Fruit fly (Drosophila melanogaster) whole organism, embryonic: Measurements from ENCODE around the gene CG42488.
A peak's percentile ranks its signal among the peaks of the same experiment; 100 is the strongest.

Source experiments
- Blimp-1 ChIP-seq: fragments of 200-800 bp; sonication (Bioruptor generic); optimal IDR thresholded peaks from 3 replicates; lab custom pipeline; 2018; ENCODE audit warnings: missing biosample characterization, missing genetic modification characterization, mild to moderate bottlenecking, moderate library complexity, missing genetic modification reagents
- BtbVII ChIP-seq: fragments of 200-800 bp; sonication (Bioruptor generic); optimal IDR thresholded peaks from 3 replicates; lab custom pipeline; 2017; ENCODE audit warnings: missing biosample characterization, mild to moderate bottlenecking, missing genetic modification characterization
- CG11398 ChIP-seq: fragments of 200-800 bp; sonication (Bioruptor generic); optimal IDR thresholded peaks from 2 replicates; lab custom pipeline; 2016; ENCODE audit warnings: missing biosample characterization, missing genetic modification characterization
- CG17385 ChIP-seq: fragments of 200-800 bp; sonication (Bioruptor generic); optimal IDR thresholded peaks from 3 replicates; lab custom pipeline; 2018; ENCODE audit warnings: missing biosample characterization, mild to moderate bottlenecking, missing genetic modification characterization
- CG17802 ChIP-seq: fragments of 200-800 bp; sonication (Bioruptor generic); optimal IDR thresholded peaks from 2 replicates; lab custom pipeline; 2018; ENCODE audit warnings: missing biosample characterization, mild to moderate bottlenecking, missing genetic modification characterization, moderate library complexity
- CG30020 ChIP-seq: fragments of 200-800 bp; optimal IDR thresholded peaks from 2 replicates; lab custom pipeline; 2019; ENCODE audit warnings: missing biosample characterization, mild to moderate bottlenecking, missing genetic modification characterization, moderate library complexity
- CG31441 ChIP-seq: fragments of 200-800 bp; sonication (Bioruptor generic); IDR thresholded peaks from 2 replicates; pipeline ENCODE4 v1.3.6; 2022; ENCODE audit warnings: missing biosample characterization, missing genetic modification characterization
- CG3407 ChIP-seq: fragments of 200-800 bp; sonication (Bioruptor generic); optimal IDR thresholded peaks from 2 replicates; lab custom pipeline; 2018; ENCODE audit warnings: missing biosample characterization, mild to moderate bottlenecking, missing genetic modification characterization
- CG4360 ChIP-seq: fragments of 200-800 bp; sonication (Bioruptor generic); IDR thresholded peaks from 2 replicates; pipeline ENCODE4 v1.3.6; 2022; ENCODE audit warnings: missing biosample characterization, missing genetic modification characterization
- CG6272 ChIP-seq: fragments of 200-800 bp; sonication (Bioruptor generic); IDR thresholded peaks from 2 replicates; pipeline ENCODE4 v1.3.6; 2022; ENCODE audit warnings: missing biosample characterization, missing genetic modification characterization
- CG7271 ChIP-seq: fragments of 200-800 bp; sonication (Bioruptor generic); optimal IDR thresholded peaks from 2 replicates; lab custom pipeline; 2018; ENCODE audit warnings: missing biosample characterization, mild to moderate bottlenecking, missing genetic modification characterization, moderate library complexity
- CG8089 ChIP-seq: fragments of 200-800 bp; sonication (Bioruptor generic); optimal IDR thresholded peaks from 3 replicates; lab custom pipeline; 2016; ENCODE audit warnings: missing biosample characterization, missing genetic modification characterization
- CG8290 ChIP-seq, 3 experiments: fragments of 200-800 bp; sonication (Bioruptor generic); optimal IDR thresholded peaks; 2 replicates each; lab custom pipeline; 2016 to 2019; ENCODE audit warnings: missing biosample characterization in 3 of 3, missing genetic modification characterization in 3 of 3, mild to moderate bottlenecking in 2 of 3, moderate library complexity in 1 of 3
- GATAe ChIP-seq: fragments of 200-800 bp; sonication (Bioruptor generic); conservative IDR thresholded peaks from 2 replicates; pipeline ENCODE4 v1.3.6; 2022; ENCODE audit warnings: missing biosample characterization, missing genetic modification characterization
- Gug ChIP-seq: fragments of 200-800 bp; sonication (Bioruptor generic); IDR thresholded peaks from 4 replicates; pipeline ENCODE4 v1.3.6; 2022; ENCODE audit warnings: missing biosample characterization, missing genetic modification characterization
- HLH4C ChIP-seq: fragments of 200-800 bp; sonication (Bioruptor generic); IDR thresholded peaks from 3 replicates; pipeline ENCODE4 v1.3.6; 2022; ENCODE audit warnings: missing biosample characterization, missing genetic modification characterization; ENCODE audit not compliant: partially characterized antibody
- Hr51 ChIP-seq, 2 experiments: fragments of 200-800 bp; sonication (Bioruptor generic); optimal IDR thresholded peaks; 2 replicates in 1 of 2; 3 replicates in 1 of 2; lab custom pipeline; 2016 to 2018; ENCODE audit warnings: missing biosample characterization in 2 of 2, missing genetic modification characterization in 2 of 2, mild to moderate bottlenecking in 1 of 2, moderate library complexity in 1 of 2
- NC2α ChIP-seq: fragments of 200-800 bp; sonication (Bioruptor generic); optimal IDR thresholded peaks from 2 replicates; lab custom pipeline; 2016; ENCODE audit warnings: missing biosample characterization, missing genetic modification characterization
- NC2β ChIP-seq: fragments of 200-800 bp; sonication (Bioruptor generic); optimal IDR thresholded peaks from 2 replicates; lab custom pipeline; 2016; ENCODE audit warnings: missing biosample characterization, missing genetic modification characterization
- NfI ChIP-seq: fragments of 200-800 bp; sonication (Bioruptor generic); optimal IDR thresholded peaks from 3 replicates; lab custom pipeline; 2018; ENCODE audit warnings: missing biosample characterization, mild to moderate bottlenecking, missing genetic modification characterization, moderate library complexity
- Optix ChIP-seq: fragments of 200-800 bp; sonication (Bioruptor generic); IDR thresholded peaks from 3 replicates; pipeline ENCODE4 v1.3.6; 2022; ENCODE audit warnings: missing biosample characterization, missing genetic modification characterization
- Ravus ChIP-seq: fragments of 200-800 bp; sonication (Bioruptor generic); IDR thresholded peaks from 2 replicates; pipeline ENCODE4 v1.3.6; 2022; ENCODE audit warnings: missing biosample characterization, missing genetic modification characterization
- Rfx ChIP-seq: fragments of 200-800 bp; sonication (Bioruptor generic); IDR thresholded peaks from 2 replicates; pipeline ENCODE4 v1.3.6; 2022; ENCODE audit warnings: missing biosample characterization, missing genetic modification characterization
- Stat92E ChIP-seq, 3 experiments: fragments of >200 bp in 2 of 3; fragments of 200-800 bp in 1 of 3; sonication (Bioruptor generic) in 1 of 3; optimal IDR thresholded peaks; 2 replicates each; lab custom pipeline; 2017 to 2019; ENCODE audit warnings: missing biosample characterization in 3 of 3, missing genetic modification characterization in 3 of 3, mild to moderate bottlenecking in 1 of 3, moderate library complexity in 1 of 3
- TFAM ChIP-seq: fragments of 200-800 bp; sonication (Bioruptor generic); optimal IDR thresholded peaks from 2 replicates; lab custom pipeline; 2017; ENCODE audit warnings: missing biosample characterization, missing genetic modification characterization, inconsistent platforms
- Usf ChIP-seq: fragments of 200-800 bp; sonication (Bioruptor generic); optimal IDR thresholded peaks from 2 replicates; lab custom pipeline; 2017; ENCODE audit warnings: missing genotype, missing biosample characterization, missing genetic modification characterization
- ato ChIP-seq: fragments of 200-800 bp; sonication (Bioruptor generic); IDR thresholded peaks from 2 replicates; pipeline ENCODE4 v1.3.6; 2022; ENCODE audit warnings: missing biosample characterization, missing genetic modification characterization; ENCODE audit not compliant: partially characterized antibody
- bab2 ChIP-seq: fragments of 200-800 bp; sonication (Bioruptor generic); optimal IDR thresholded peaks from 2 replicates; lab custom pipeline; 2016; ENCODE audit warnings: missing biosample characterization, missing genetic modification characterization
- bowl ChIP-seq: fragments of 200-800 bp; sonication (Bioruptor generic); IDR thresholded peaks from 2 replicates; pipeline ENCODE4 v1.3.6; 2022; ENCODE audit warnings: missing biosample characterization, missing genetic modification characterization
- croc ChIP-seq: fragments of 200-800 bp; sonication (Bioruptor generic); conservative IDR thresholded peaks from 3 replicates; pipeline ENCODE4 v1.3.6; 2022; ENCODE audit warnings: missing biosample characterization, missing genetic modification characterization
- da ChIP-seq: fragments of 200-800 bp; sonication (Bioruptor generic); optimal IDR thresholded peaks from 2 replicates; lab custom pipeline; 2016; ENCODE audit warnings: missing biosample characterization, missing genetic modification characterization
- ems ChIP-seq: fragments of 200-800 bp; sonication (Bioruptor generic); optimal IDR thresholded peaks from 3 replicates; lab custom pipeline; 2016; ENCODE audit warnings: missing biosample characterization, missing genetic modification characterization
- eve ChIP-seq, 2 experiments: fragments of >200 bp; optimal IDR thresholded peaks; 2 replicates each; lab custom pipeline; 2017; ENCODE audit warnings: missing biosample characterization in 2 of 2, missing genetic modification characterization in 2 of 2
- fu2 ChIP-seq: fragments of 200-800 bp; sonication (Bioruptor generic); optimal IDR thresholded peaks from 2 replicates; lab custom pipeline; 2016; ENCODE audit warnings: missing biosample characterization, missing genetic modification characterization
- gcm ChIP-seq: fragments of 200-800 bp; sonication (Bioruptor generic); optimal IDR thresholded peaks from 2 replicates; lab custom pipeline; 2019; ENCODE audit warnings: missing biosample characterization, mild to moderate bottlenecking, missing genetic modification characterization, moderate library complexity
- hth ChIP-seq: fragments of >200 bp; optimal IDR thresholded peaks from 2 replicates; lab custom pipeline; 2017; ENCODE audit warnings: inconsistent platforms
- ind ChIP-seq: fragments of 200-800 bp; sonication (Bioruptor generic); optimal IDR thresholded peaks from 3 replicates; lab custom pipeline; 2016; ENCODE audit warnings: missing biosample characterization, missing genetic modification characterization
- kah ChIP-seq: fragments of 200-800 bp; sonication (Bioruptor generic); optimal IDR thresholded peaks from 2 replicates; lab custom pipeline; 2018; ENCODE audit warnings: missing biosample characterization, mild to moderate bottlenecking, missing genetic modification characterization
- kni ChIP-seq: fragments of 200-800 bp; sonication (Bioruptor generic); optimal IDR thresholded peaks from 3 replicates; lab custom pipeline; 2017; ENCODE audit warnings: mild to moderate bottlenecking, missing biosample characterization, missing genetic modification reagents, missing genetic modification characterization
- maf-S ChIP-seq: fragments of 200-800 bp; sonication (Bioruptor generic); optimal IDR thresholded peaks from 2 replicates; lab custom pipeline; 2016; ENCODE audit warnings: missing biosample characterization, missing genetic modification characterization
- nerfin-1 ChIP-seq: fragments of 200-800 bp; sonication (Bioruptor generic); optimal IDR thresholded peaks from 3 replicates; lab custom pipeline; 2019; ENCODE audit warnings: missing biosample characterization, mild to moderate bottlenecking, missing genetic modification characterization, moderate library complexity
- org-1 ChIP-seq: fragments of 200-800 bp; sonication (Bioruptor generic); optimal IDR thresholded peaks from 2 replicates; lab custom pipeline; 2017; ENCODE audit warnings: missing biosample characterization, missing genetic modification characterization
- pzg ChIP-seq: fragments of 200-800 bp; sonication (Bioruptor generic); optimal IDR thresholded peaks from 3 replicates; lab custom pipeline; 2018; ENCODE audit warnings: missing biosample characterization, mild to moderate bottlenecking, missing genetic modification characterization, moderate library complexity
- ranshi ChIP-seq: fragments of 200-800 bp; sonication (Bioruptor generic); IDR thresholded peaks from 2 replicates; pipeline ENCODE4 v1.3.6; 2022; ENCODE audit warnings: missing biosample characterization, missing genetic modification characterization
- tll ChIP-seq, 2 experiments: fragments of 200-800 bp in 1 of 2; fragments of >200 bp in 1 of 2; sonication (Bioruptor generic) in 1 of 2; optimal IDR thresholded peaks; 2 replicates each; lab custom pipeline; 2017 to 2019; ENCODE audit warnings: missing biosample characterization in 2 of 2, missing genetic modification characterization in 2 of 2, mild to moderate bottlenecking in 1 of 2, moderate library complexity in 1 of 2
- toy ChIP-seq: fragments of 200-800 bp; sonication (Bioruptor generic); IDR thresholded peaks from 2 replicates; pipeline ENCODE4 v1.3.6; 2022; ENCODE audit warnings: missing biosample characterization, missing genetic modification characterization
- zf30C ChIP-seq: fragments of 200-800 bp; sonication (Bioruptor generic); optimal IDR thresholded peaks from 3 replicates; lab custom pipeline; 2018; ENCODE audit warnings: missing biosample characterization, mild to moderate bottlenecking, missing genetic modification characterization

Gene CG42488

dm6 chr3R:25490778-25491664, 8.1 kb downstream of the CG42488 start, which contains the start of the genes Gnpat and CG5112 (continued):
- TF ChIP-seq CG17802 (peak; percentile 72), Gug (GFP tag; lab: Robert Waterston, UW) (peak; percentile 31; the same call in 1 of the 4 replicates), Ravus (no peak), bowl (GFP tag; lab: Robert Waterston, UW) (peak; percentile 50), CG17385 (GFP tag; lab: Kevin White, UChicago) (peak; percentile 80), hth (lab: Kevin White, UChicago) (no peak), Hr51 (GFP tag; optimal IDR thresholded peaks at IDR 0.05; lab: Kevin White, UChicago) (peak; percentile 45 to 80), ind (GFP tag; lab: Kevin White, UChicago) (peak; percentile 55), bab2 (GFP tag; lab: Kevin White, UChicago) (peak; percentile 2), pzg (peak; percentile 72), GATAe (no peak; the same call in 1 of the 2 replicates), toy (no peak), fu2 (no peak), TFAM (GFP tag; lab: Kevin White, UChicago) (no peak), HLH4C (GFP tag; lab: Robert Waterston, UW) (peak; percentile 57; the same call in 2 of the 3 replicates), org-1 (no peak), Usf (no peak), NC2α (GFP tag; lab: Kevin White, UChicago) (no peak), CG3407 (GFP tag; lab: Kevin White, UChicago) (no peak), Blimp-1 (GFP tag; lab: Kevin White, UChicago) (peak; percentile 37), gcm (GFP tag; lab: Kevin White, UChicago) (peak; percentile 48), CG6272 (GFP tag; lab: Robert Waterston, UW) (peak; percentile 70), CG8290 (GFP tag; optimal IDR thresholded peaks at IDR 0.05; lab: Kevin White, UChicago) (no peak), CG8290 (tag; optimal IDR thresholded peaks at IDR 0.05; lab: Kevin White, UChicago) (peak in 1 of 2 experiments; percentile 92), kni (GFP tag; lab: Kevin White, UChicago) (no peak), nerfin-1 (tag; lab: Kevin White, UChicago) (peak; percentile 41), Rfx (GFP tag; lab: Robert Waterston, UW) (peak; percentile 91), CG30020 (tag; lab: Kevin White, UChicago) (peak; percentile 72), NfI (GFP tag; lab: Kevin White, UChicago) (peak; percentile 51), CG31441 (0 out of 2 replicates have a peak, but pooled peaks have one; percentile 40), ranshi (GFP tag; lab: Robert Waterston, UW) (0 out of 2 replicates have a peak, but pooled peaks have one; percentile 11), ems (peak; percentile 67), NC2β (GFP tag; lab: Kevin White, UChicago) (peak; percentile 54), da (GFP tag; lab: Kevin White, UChicago) (peak; percentile 82), CG4360 (GFP tag; lab: Robert Waterston, UW) (no peak), Stat92E (GFP tag; optimal IDR thresholded peaks at IDR 0.05; lab: Kevin White, UChicago) (no peak), zf30C (no peak), tll (GFP tag; optimal IDR thresholded peaks at IDR 0.05; lab: Kevin White, UChicago) (no peak), ato (peak; percentile 76), croc (GFP tag; lab: Robert Waterston, UW) (peak; percentile 23; the same call in 2 of the 3 replicates), BtbVII (GFP tag; lab: Kevin White, UChicago) (no peak), eve (GFP tag; optimal IDR thresholded peaks at IDR 0.05; lab: Kevin White, UChicago) (no peak), maf-S (peak; percentile 55), Optix (GFP tag; lab: Robert Waterston, UW) (peak; percentile 62), CG8089 (GFP tag; lab: Kevin White, UChicago) (no peak), CG11398 (GFP tag; lab: Kevin White, UChicago) (no peak), CG7271 (tag; lab: Kevin White, UChicago) (no peak), kah (GFP tag; lab: Kevin White, UChicago) (peak; percentile 11)
